Fruit fly (Drosophila melanogaster) whole organism, embryonic: Measurements from ENCODE around the gene Cont.

Experiments
- Ada2b ChIP-seq: fragments of 200-800 bp; sonication (Bioruptor generic); IDR thresholded peaks from 2 replicates; pipeline ENCODE4 v1.3.6; 2022; ENCODE audit warnings: missing biosample characterization, missing genetic modification characterization
- Atf3 ChIP-seq: fragments of 200-800 bp; sonication (Bioruptor generic); optimal IDR thresholded peaks from 3 replicates; lab custom pipeline; 2016; ENCODE audit warnings: missing biosample characterization, missing genetic modification characterization
- C15 ChIP-seq: fragments of 200-800 bp; sonication (Bioruptor generic); IDR thresholded peaks from 3 replicates; pipeline ENCODE4 v1.3.6; 2022; ENCODE audit warnings: missing biosample characterization, missing genetic modification characterization
- CG10462 ChIP-seq: fragments of 200-800 bp; sonication (Bioruptor generic); optimal IDR thresholded peaks from 2 replicates; lab custom pipeline; 2016; ENCODE audit warnings: missing biosample characterization, missing genetic modification characterization
- CG11247 ChIP-seq: fragments of 200-800 bp; sonication (Bioruptor generic); IDR thresholded peaks from 2 replicates; pipeline ENCODE4 v1.3.6; 2022; ENCODE audit warnings: missing biosample characterization, missing genetic modification characterization
- CG14441 ChIP-seq: fragments of 200-800 bp; sonication (Bioruptor generic); IDR thresholded peaks from 2 replicates; pipeline ENCODE4 v1.3.6; 2022; ENCODE audit warnings: missing biosample characterization, missing genetic modification characterization
- CG17361 ChIP-seq: fragments of 200-800 bp; sonication (Bioruptor generic); IDR thresholded peaks from 3 replicates; pipeline ENCODE4 v1.3.6; 2022; ENCODE audit warnings: missing biosample characterization, missing genetic modification characterization
- CG2202 ChIP-seq: fragments of 200-800 bp; sonication (Bioruptor generic); optimal IDR thresholded peaks from 2 replicates; lab custom pipeline; 2018; ENCODE audit warnings: missing biosample characterization, mild to moderate bottlenecking, missing genetic modification characterization
- CG30020 ChIP-seq: fragments of 200-800 bp; optimal IDR thresholded peaks from 2 replicates; lab custom pipeline; 2019; ENCODE audit warnings: missing biosample characterization, mild to moderate bottlenecking, missing genetic modification characterization, moderate library complexity
- CG31441 ChIP-seq: fragments of 200-800 bp; sonication (Bioruptor generic); IDR thresholded peaks from 2 replicates; pipeline ENCODE4 v1.3.6; 2022; ENCODE audit warnings: missing biosample characterization, missing genetic modification characterization
- CG33557 ChIP-seq: fragments of 200-800 bp; sonication (Bioruptor generic); optimal IDR thresholded peaks from 2 replicates; lab custom pipeline; 2019; ENCODE audit warnings: missing biosample characterization, mild to moderate bottlenecking, missing genetic modification characterization, moderate library complexity
- CG4404 ChIP-seq: fragments of 200-800 bp; sonication (Bioruptor generic); IDR thresholded peaks from 2 replicates; pipeline ENCODE4 v1.3.6; 2022; ENCODE audit warnings: missing biosample characterization, missing genetic modification characterization
- CG4707 ChIP-seq: fragments of 200-800 bp; sonication (Bioruptor generic); optimal IDR thresholded peaks from 2 replicates; lab custom pipeline; 2018; ENCODE audit warnings: missing biosample characterization, mild to moderate bottlenecking, missing genetic modification characterization, moderate library complexity
- CG4730 ChIP-seq: fragments of 200-800 bp; sonication (Bioruptor generic); IDR thresholded peaks from 2 replicates; pipeline ENCODE4 v1.3.6; 2022; ENCODE audit warnings: missing biosample characterization, missing genetic modification characterization
- CG4854 ChIP-seq: fragments of 200-800 bp; sonication (Bioruptor generic); optimal IDR thresholded peaks from 2 replicates; lab custom pipeline; 2016; ENCODE audit warnings: missing biosample characterization, missing genetic modification characterization, inconsistent platforms
- CG5180 ChIP-seq: fragments of 200-800 bp; sonication (Bioruptor generic); optimal IDR thresholded peaks from 3 replicates; lab custom pipeline; 2017; ENCODE audit warnings: missing biosample characterization, missing genetic modification characterization, mild to moderate bottlenecking, moderate library complexity, missing genetic modification reagents
- CG6254 ChIP-seq: fragments of 200-800 bp; sonication (Bioruptor generic); optimal IDR thresholded peaks from 3 replicates; lab custom pipeline; 2017; ENCODE audit warnings: mild to moderate bottlenecking, missing biosample characterization, missing genetic modification reagents, missing genetic modification characterization
- CG6689 ChIP-seq: fragments of 200-800 bp; sonication (Bioruptor generic); IDR thresholded peaks from 2 replicates; pipeline ENCODE4 v1.3.6; 2022; ENCODE audit warnings: missing biosample characterization, missing genetic modification characterization
- CG7556 ChIP-seq: fragments of 200-800 bp; sonication (Bioruptor generic); optimal IDR thresholded peaks from 2 replicates; lab custom pipeline; 2017; ENCODE audit warnings: missing biosample characterization, mild to moderate bottlenecking, missing genetic modification characterization
- CG7928 ChIP-seq: fragments of 200-800 bp; sonication (Bioruptor generic); optimal IDR thresholded peaks from 2 replicates; lab custom pipeline; 2017; ENCODE audit warnings: missing biosample characterization, mild to moderate bottlenecking, missing genetic modification characterization
- CG8359 ChIP-seq: fragments of 200-800 bp; sonication (Bioruptor generic); optimal IDR thresholded peaks from 2 replicates; lab custom pipeline; 2017; ENCODE audit warnings: missing biosample characterization, mild to moderate bottlenecking, missing genetic modification characterization, borderline replicate concordance
- CG8765 ChIP-seq: fragments of 200-800 bp; sonication (Bioruptor generic); IDR thresholded peaks from 2 replicates; pipeline ENCODE4 v1.3.6; 2022; ENCODE audit warnings: missing biosample characterization, missing genetic modification characterization
- CG9437 ChIP-seq: fragments of 200-800 bp; sonication (Bioruptor generic); optimal IDR thresholded peaks from 2 replicates; lab custom pipeline; 2018; ENCODE audit warnings: missing biosample characterization, mild to moderate bottlenecking, missing genetic modification characterization
- Chrac-16 ChIP-seq: fragments of 200-800 bp; sonication (Bioruptor generic); optimal IDR thresholded peaks from 3 replicates; lab custom pipeline; 2016; ENCODE audit warnings: missing biosample characterization, missing genetic modification characterization
- Fer2 ChIP-seq: fragments of 200-800 bp; sonication (Bioruptor generic); optimal IDR thresholded peaks from 2 replicates; lab custom pipeline; 2018; ENCODE audit warnings: missing biosample characterization, mild to moderate bottlenecking, missing genetic modification characterization, moderate library complexity
- Hr3 ChIP-seq: fragments of 200-800 bp; sonication (Bioruptor generic); optimal IDR thresholded peaks from 3 replicates; lab custom pipeline; 2016; ENCODE audit warnings: missing biosample characterization, missing genetic modification characterization
- Neu2 ChIP-seq: fragments of 200-800 bp; sonication (Bioruptor generic); optimal IDR thresholded peaks from 3 replicates; lab custom pipeline; 2016; ENCODE audit warnings: missing biosample characterization, missing genetic modification characterization, borderline replicate concordance
- Nf-YA ChIP-seq: fragments of 200-800 bp; sonication (Bioruptor generic); IDR thresholded peaks from 2 replicates; pipeline ENCODE4 v1.3.6; 2022; ENCODE audit warnings: missing biosample characterization, missing genetic modification characterization
- Rfx ChIP-seq: fragments of 200-800 bp; sonication (Bioruptor generic); IDR thresholded peaks from 2 replicates; pipeline ENCODE4 v1.3.6; 2022; ENCODE audit warnings: missing biosample characterization, missing genetic modification characterization
- Scr ChIP-seq: fragments of 200-800 bp; sonication (Bioruptor generic); IDR thresholded peaks from 2 replicates; pipeline ENCODE4 v1.3.6; 2022; ENCODE audit warnings: missing biosample characterization, missing genetic modification characterization; ENCODE audit not compliant: partially characterized antibody
- Xbp1 ChIP-seq: fragments of 200-800 bp; sonication (Bioruptor generic); optimal IDR thresholded peaks from 3 replicates; lab custom pipeline; 2016; ENCODE audit warnings: missing biosample characterization, mild to moderate bottlenecking, missing genetic modification characterization
- abd-A ChIP-seq: fragments of 200-800 bp; sonication (Bioruptor generic); optimal IDR thresholded peaks from 3 replicates; lab custom pipeline; 2019; ENCODE audit warnings: missing biosample characterization, mild to moderate bottlenecking, missing genetic modification characterization, moderate library complexity
- ara ChIP-seq: fragments of 200-800 bp; sonication (Bioruptor generic); IDR thresholded peaks from 2 replicates; pipeline ENCODE4 v1.3.6; 2022; ENCODE audit warnings: missing biosample characterization, missing genetic modification characterization
- bbx ChIP-seq: fragments of 200-800 bp; sonication (Bioruptor generic); IDR thresholded peaks from 2 replicates; pipeline ENCODE4 v1.3.6; 2022; ENCODE audit warnings: missing biosample characterization, missing genetic modification characterization; ENCODE audit not compliant: partially characterized antibody
- disco-r ChIP-seq: fragments of 200-800 bp; sonication (Bioruptor generic); optimal IDR thresholded peaks from 2 replicates; lab custom pipeline; 2016; ENCODE audit warnings: missing biosample characterization, missing genetic modification characterization
- dmrt11E ChIP-seq: fragments of 200-800 bp; sonication (Bioruptor generic); optimal IDR thresholded peaks from 3 replicates; lab custom pipeline; 2018; ENCODE audit warnings: missing biosample characterization, mild to moderate bottlenecking, missing genetic modification characterization, moderate library complexity
- exex ChIP-seq: fragments of 200-800 bp; sonication (Bioruptor generic); optimal IDR thresholded peaks from 4 replicates; lab custom pipeline; 2018; ENCODE audit warnings: missing biosample characterization, mild to moderate bottlenecking, missing genetic modification characterization, moderate library complexity
- fru ChIP-seq: fragments of >200 bp; optimal IDR thresholded peaks from 2 replicates; lab custom pipeline; 2017
- grau ChIP-seq: fragments of 200-800 bp; optimal IDR thresholded peaks from 3 replicates; lab custom pipeline; 2019; ENCODE audit warnings: missing biosample characterization, mild to moderate bottlenecking, missing genetic modification characterization, moderate library complexity
- hth ChIP-seq: fragments of >200 bp; optimal IDR thresholded peaks from 2 replicates; lab custom pipeline; 2017; ENCODE audit warnings: inconsistent platforms
- inv ChIP-seq: fragments of 200-800 bp; sonication (Bioruptor generic); IDR thresholded peaks from 2 replicates; pipeline ENCODE4 v1.3.6; 2022; ENCODE audit warnings: missing biosample characterization, missing genetic modification characterization; ENCODE audit not compliant: partially characterized antibody
- jing ChIP-seq: fragments of 200-800 bp; sonication (Bioruptor generic); optimal IDR thresholded peaks from 2 replicates; lab custom pipeline; 2018; ENCODE audit warnings: missing biosample characterization, mild to moderate bottlenecking, missing genetic modification characterization
- lilli ChIP-seq: fragments of 200-800 bp; sonication (Bioruptor generic); optimal IDR thresholded peaks from 3 replicates; lab custom pipeline; 2016; ENCODE audit warnings: missing biosample characterization, missing genetic modification characterization
- lov ChIP-seq, 2 experiments: fragments of 200-800 bp in 1 of 2; fragments of >200 bp in 1 of 2; sonication (Bioruptor generic) in 1 of 2; IDR thresholded peaks in 1 of 2; optimal IDR thresholded peaks in 1 of 2; 2 replicates in 1 of 2; 3 replicates in 1 of 2; pipeline versions ENCODE4 v1.3.6 to Lab custom; 2017 to 2022; ENCODE audit warnings: missing biosample characterization in 1 of 2, missing genetic modification characterization in 1 of 2
- otp ChIP-seq: fragments of 200-800 bp; sonication (Bioruptor generic); IDR thresholded peaks from 3 replicates; pipeline ENCODE4, ENCODE4 v1.3.6; 2022; ENCODE audit warnings: missing biosample characterization, missing genetic modification characterization
- p53 ChIP-seq: fragments of 200-800 bp; sonication (Bioruptor generic); optimal IDR thresholded peaks from 2 replicates; lab custom pipeline; 2016; ENCODE audit warnings: missing biosample characterization, missing genetic modification characterization
- peb ChIP-seq: fragments of 200-800 bp; sonication (Bioruptor generic); IDR thresholded peaks from 2 replicates; pipeline ENCODE4 v1.3.6; 2022; ENCODE audit warnings: missing biosample characterization, missing genetic modification characterization
- sens-2 ChIP-seq: fragments of 200-800 bp; sonication (Bioruptor generic); IDR thresholded peaks from 2 replicates; pipeline ENCODE4 v1.3.6; 2022; ENCODE audit warnings: missing biosample characterization, missing genetic modification characterization
- slp2 ChIP-seq: fragments of 200-800 bp; sonication (Bioruptor generic); optimal IDR thresholded peaks from 2 replicates; lab custom pipeline; 2016; ENCODE audit warnings: missing biosample characterization, missing genetic modification characterization
- stwl ChIP-seq: fragments of 200-800 bp; sonication (Bioruptor generic); optimal IDR thresholded peaks from 3 replicates; lab custom pipeline; 2018; ENCODE audit warnings: missing biosample characterization, mild to moderate bottlenecking, missing genetic modification characterization, moderate library complexity
- vfl ChIP-seq: fragments of 200-800 bp; sonication (Bioruptor generic); optimal IDR thresholded peaks from 2 replicates; lab custom pipeline; 2016; ENCODE audit warnings: missing biosample characterization, missing genetic modification characterization
- vvl ChIP-seq: fragments of 200-800 bp; sonication (Bioruptor generic); IDR thresholded peaks from 2 replicates; pipeline ENCODE4 v1.3.6; 2022; ENCODE audit warnings: missing biosample characterization, missing genetic modification characterization

Cont gene

DNA sequence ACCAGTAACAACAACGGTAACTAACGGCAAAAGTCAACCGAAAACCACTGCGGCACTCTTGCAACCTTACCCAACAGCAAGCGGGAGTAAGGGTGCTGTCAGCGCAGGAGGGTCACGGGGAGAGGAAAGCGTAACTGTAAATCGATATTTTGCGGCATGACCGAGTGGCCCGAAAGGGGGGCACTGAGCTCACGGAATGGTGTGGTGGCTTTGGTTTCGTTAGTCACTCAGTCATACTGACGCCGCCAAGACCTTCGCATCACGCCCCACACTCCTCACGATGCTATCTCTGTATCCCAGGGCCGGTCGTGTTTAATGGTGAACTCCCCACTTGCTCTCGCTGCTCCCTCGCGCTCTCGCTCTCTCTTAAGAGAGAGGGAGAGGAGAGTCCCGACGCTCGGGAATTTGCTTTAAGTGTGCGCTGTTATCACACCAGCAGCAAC lies 20.4 kb upstream of the Cont start (continued):
- TF ChIP-seq CG11247 (GFP tag; lab: Robert Waterston, UW) (no peak), Rfx (GFP tag; lab: Robert Waterston, UW) (no peak), CG10462 (GFP tag; lab: Kevin White, UChicago) (no peak), Xbp1 (GFP tag; lab: Kevin White, UChicago) (no peak), CG33557 (GFP tag; lab: Kevin White, UChicago) (no peak), CG4730 (GFP tag; lab: Robert Waterston, UW) (no peak), dmrt11E (tag; lab: Kevin White, UChicago) (no peak), Neu2 (GFP tag; lab: Kevin White, UChicago) (no peak), inv (no peak), CG17361 (GFP tag; lab: Robert Waterston, UW) (no peak), exex (tag; lab: Kevin White, UChicago) (no peak), CG7556 (GFP tag; lab: Kevin White, UChicago) (no peak), CG30020 (no peak), CG14441 (no peak), Chrac-16 (GFP tag; lab: Kevin White, UChicago) (no peak), CG4707 (GFP tag; lab: Kevin White, UChicago) (no peak), otp (no peak), Nf-YA (no peak), disco-r (GFP tag; lab: Kevin White, UChicago) (no peak), p53 (GFP tag; lab: Kevin White, UChicago) (no peak), Hr3 (GFP tag; lab: Kevin White, UChicago) (no peak), CG4854 (GFP tag; lab: Kevin White, UChicago) (no peak), CG2202 (tag; lab: Kevin White, UChicago) (no peak), CG6254 (GFP tag; lab: Kevin White, UChicago) (no peak), jing (no peak), CG7928 (GFP tag; lab: Kevin White, UChicago) (no peak), stwl (no peak), grau (tag; lab: Kevin White, UChicago) (no peak), peb (GFP tag; lab: Robert Waterston, UW) (no peak), CG8765 (GFP tag; lab: Robert Waterston, UW) (no peak), C15 (GFP tag; lab: Robert Waterston, UW) (no peak), vvl (no peak), CG31441 (no peak), hth (lab: Kevin White, UChicago) (no peak), abd-A (peak; percentile 98), Ada2b (GFP tag; lab: Robert Waterston, UW) (no peak), fru (lab: Kevin White, UChicago) (no peak), Fer2 (tag; lab: Kevin White, UChicago) (no peak), lov (optimal IDR thresholded peaks at IDR 0.05; lab: Kevin White, UChicago) (no peak), lov (GFP tag; IDR thresholded peaks at IDR 0.05; lab: Robert Waterston, UW) (no peak), CG5180 (GFP tag; lab: Kevin White, UChicago) (no peak), bbx (peak; percentile 63), CG8359 (GFP tag; lab: Kevin White, UChicago) (no peak), Scr (GFP tag; lab: Robert Waterston, UW) (0 out of 2 replicates have a peak, but pooled peaks have one; percentile 25), lilli (GFP tag; lab: Kevin White, UChicago) (no peak), Atf3 (GFP tag; lab: Kevin White, UChicago) (no peak), slp2 (GFP tag; lab: Kevin White, UChicago) (no peak), CG4404 (no peak), CG6689 (no peak), CG9437 (GFP tag; lab: Kevin White, UChicago) (no peak), sens-2 (no peak), vfl (GFP tag; lab: Kevin White, UChicago) (no peak), ara (GFP tag; lab: Robert Waterston, UW) (no peak)
